Fruit fly (Drosophila melanogaster) whole organism, embryonic: ENCODE data around the gene CG18269.

Source experiments
- Antp ChIP-seq: fragments of 200-800 bp; sonication (Bioruptor generic); optimal IDR thresholded peaks from 3 replicates; lab custom pipeline; 2016; ENCODE audit warnings: missing biosample characterization, missing genetic modification characterization
- C15 ChIP-seq: fragments of 200-800 bp; sonication (Bioruptor generic); IDR thresholded peaks from 3 replicates; pipeline ENCODE4 v1.3.6; 2022; ENCODE audit warnings: missing biosample characterization, missing genetic modification characterization
- CG11696 ChIP-seq: fragments of 200-800 bp; sonication (Bioruptor generic); IDR thresholded peaks from 2 replicates; pipeline ENCODE4 v1.3.6; 2022; ENCODE audit warnings: missing biosample characterization, missing genetic modification characterization
- CG11723 ChIP-seq: fragments of 200-800 bp; sonication (Bioruptor generic); optimal IDR thresholded peaks from 2 replicates; lab custom pipeline; 2017; ENCODE audit warnings: missing biosample characterization, mild to moderate bottlenecking, missing genetic modification characterization
- CG13287 ChIP-seq: fragments of 200-800 bp; sonication (Bioruptor generic); IDR thresholded peaks from 2 replicates; pipeline ENCODE4 v1.3.6; 2022; ENCODE audit warnings: missing biosample characterization, missing genetic modification characterization; ENCODE audit not compliant: partially characterized antibody
- CG13424 ChIP-seq: fragments of 200-800 bp; sonication (Bioruptor generic); optimal IDR thresholded peaks from 2 replicates; lab custom pipeline; 2019; ENCODE audit warnings: missing biosample characterization, mild to moderate bottlenecking, missing genetic modification characterization, moderate library complexity
- CG14667 ChIP-seq: fragments of 200-800 bp; sonication (Bioruptor generic); IDR thresholded peaks from 2 replicates; pipeline ENCODE4 v1.3.6; 2022; ENCODE audit warnings: missing biosample characterization, missing genetic modification characterization
- CG14710 ChIP-seq: fragments of 200-800 bp; sonication (Bioruptor generic); optimal IDR thresholded peaks from 3 replicates; lab custom pipeline; 2019; ENCODE audit warnings: missing biosample characterization, mild to moderate bottlenecking, missing genetic modification characterization, moderate library complexity
- CG14965 ChIP-seq: fragments of 200-800 bp; sonication (Bioruptor generic); optimal IDR thresholded peaks from 2 replicates; lab custom pipeline; 2016; ENCODE audit warnings: missing biosample characterization, missing genetic modification characterization, borderline replicate concordance
- CG16813 ChIP-seq: fragments of 200-800 bp; sonication (Bioruptor generic); IDR thresholded peaks from 3 replicates; pipeline ENCODE4 v1.3.6; 2022; ENCODE audit warnings: missing biosample characterization, missing genetic modification characterization; ENCODE audit not compliant: partially characterized antibody
- CG16863 ChIP-seq: fragments of 200-800 bp; sonication (Bioruptor generic); optimal IDR thresholded peaks from 3 replicates; lab custom pipeline; 2016; ENCODE audit warnings: missing biosample characterization, missing genetic modification characterization
- CG17568 ChIP-seq: fragments of 200-800 bp; sonication (Bioruptor generic); optimal IDR thresholded peaks from 2 replicates; lab custom pipeline; 2018; ENCODE audit warnings: missing biosample characterization, mild to moderate bottlenecking, missing genetic modification characterization, moderate library complexity
- CG1792 ChIP-seq: fragments of 200-800 bp; sonication (Bioruptor generic); optimal IDR thresholded peaks from 2 replicates; lab custom pipeline; 2016; ENCODE audit warnings: missing biosample characterization, missing genetic modification characterization
- CG18011 ChIP-seq: fragments of 200-800 bp; sonication (Bioruptor generic); optimal IDR thresholded peaks from 2 replicates; lab custom pipeline; 2017; ENCODE audit warnings: missing biosample characterization, missing genetic modification characterization, mild to moderate bottlenecking, moderate library complexity, missing genotype
- CG18764 ChIP-seq: fragments of 200-800 bp; sonication (Bioruptor generic); optimal IDR thresholded peaks from 3 replicates; lab custom pipeline; 2016; ENCODE audit warnings: missing biosample characterization, missing genetic modification characterization
- CG4854 ChIP-seq: fragments of 200-800 bp; sonication (Bioruptor generic); optimal IDR thresholded peaks from 2 replicates; lab custom pipeline; 2016; ENCODE audit warnings: missing biosample characterization, missing genetic modification characterization, inconsistent platforms
- CG5180 ChIP-seq: fragments of 200-800 bp; sonication (Bioruptor generic); optimal IDR thresholded peaks from 3 replicates; lab custom pipeline; 2017; ENCODE audit warnings: missing biosample characterization, missing genetic modification characterization, mild to moderate bottlenecking, moderate library complexity, missing genetic modification reagents
- CG7987 ChIP-seq: fragments of 200-800 bp; sonication (Bioruptor generic); optimal IDR thresholded peaks from 2 replicates; lab custom pipeline; 2018; ENCODE audit warnings: missing biosample characterization, mild to moderate bottlenecking, missing genetic modification characterization, moderate library complexity
- CG8089 ChIP-seq: fragments of 200-800 bp; sonication (Bioruptor generic); optimal IDR thresholded peaks from 3 replicates; lab custom pipeline; 2016; ENCODE audit warnings: missing biosample characterization, missing genetic modification characterization
- Dad ChIP-seq: fragments of 200-800 bp; sonication (Bioruptor generic); optimal IDR thresholded peaks from 3 replicates; lab custom pipeline; 2016; ENCODE audit warnings: missing biosample characterization, missing genetic modification characterization
- E2f2 ChIP-seq: fragments of 200-800 bp; sonication (Bioruptor generic); IDR thresholded peaks from 2 replicates; pipeline ENCODE4 v1.3.6; 2022; ENCODE audit warnings: missing biosample characterization, missing genetic modification characterization
- HHEX ChIP-seq: fragments of 200-800 bp; sonication (Bioruptor generic); optimal IDR thresholded peaks from 3 replicates; lab custom pipeline; 2017; ENCODE audit warnings: missing biosample characterization, mild to moderate bottlenecking, missing genetic modification characterization, missing genetic modification reagents
- Hey ChIP-seq: fragments of 200-800 bp; sonication (Bioruptor generic); optimal IDR thresholded peaks from 3 replicates; lab custom pipeline; 2018; ENCODE audit warnings: missing biosample characterization, mild to moderate bottlenecking, missing genetic modification characterization
- Myb ChIP-seq: fragments of 200-800 bp; sonication (Bioruptor generic); optimal IDR thresholded peaks from 2 replicates; lab custom pipeline; 2016; ENCODE audit warnings: missing biosample characterization, missing genetic modification characterization
- Nf-YB ChIP-seq: fragments of 200-800 bp; sonication (Bioruptor generic); optimal IDR thresholded peaks from 3 replicates; lab custom pipeline; 2019; ENCODE audit warnings: missing biosample characterization, mild to moderate bottlenecking, missing genetic modification characterization, moderate library complexity
- Pdp1 ChIP-seq, 2 experiments: fragments of 200-800 bp; sonication (Bioruptor generic); optimal IDR thresholded peaks; 3 replicates each; lab custom pipeline; 2016; ENCODE audit warnings: missing biosample characterization in 2 of 2, missing genetic modification characterization in 2 of 2, mild to moderate bottlenecking in 1 of 2, moderate library complexity in 1 of 2
- Sry-β ChIP-seq: fragments of 200-800 bp; sonication (Bioruptor generic); optimal IDR thresholded peaks from 2 replicates; lab custom pipeline; 2018; ENCODE audit warnings: missing biosample characterization, mild to moderate bottlenecking, missing genetic modification characterization, moderate library complexity
- TFAM ChIP-seq: fragments of 200-800 bp; sonication (Bioruptor generic); optimal IDR thresholded peaks from 2 replicates; lab custom pipeline; 2017; ENCODE audit warnings: missing biosample characterization, missing genetic modification characterization, inconsistent platforms
- YL-1 ChIP-seq: fragments of 200-800 bp; sonication (Bioruptor generic); optimal IDR thresholded peaks from 3 replicates; lab custom pipeline; 2017; ENCODE audit warnings: missing biosample characterization, mild to moderate bottlenecking, missing genetic modification characterization
- az2 ChIP-seq: fragments of 200-800 bp; sonication (Bioruptor generic); optimal IDR thresholded peaks from 3 replicates; lab custom pipeline; 2016; ENCODE audit warnings: missing biosample characterization, missing genetic modification characterization
- dati ChIP-seq: fragments of 200-800 bp; sonication (Bioruptor generic); IDR thresholded peaks from 2 replicates; pipeline ENCODE4 v1.3.6; 2022; ENCODE audit warnings: missing biosample characterization, missing genetic modification characterization
- dmrt11E ChIP-seq: fragments of 200-800 bp; sonication (Bioruptor generic); optimal IDR thresholded peaks from 3 replicates; lab custom pipeline; 2018; ENCODE audit warnings: missing biosample characterization, mild to moderate bottlenecking, missing genetic modification characterization, moderate library complexity
- dmrt99B ChIP-seq: fragments of 200-800 bp; sonication (Bioruptor generic); optimal IDR thresholded peaks from 2 replicates; lab custom pipeline; 2018; ENCODE audit warnings: missing biosample characterization, mild to moderate bottlenecking, missing genetic modification characterization, moderate library complexity
- dysf ChIP-seq: fragments of 200-800 bp; sonication (Bioruptor generic); IDR thresholded peaks from 3 replicates; pipeline ENCODE4 v1.3.6; 2022; ENCODE audit warnings: missing biosample characterization, missing genetic modification characterization
- emc ChIP-seq: fragments of 200-800 bp; sonication (Bioruptor generic); optimal IDR thresholded peaks from 2 replicates; lab custom pipeline; 2016; ENCODE audit warnings: missing biosample characterization, missing genetic modification characterization
- gfzf ChIP-seq: fragments of 200-800 bp; sonication (Bioruptor generic); optimal IDR thresholded peaks from 2 replicates; lab custom pipeline; 2016; ENCODE audit warnings: missing biosample characterization, mild to moderate bottlenecking, missing genetic modification characterization, moderate library complexity
- gt ChIP-seq: fragments of 200-800 bp; sonication (Bioruptor generic); IDR thresholded peaks from 2 replicates; pipeline ENCODE4 v1.3.6; 2022; ENCODE audit warnings: missing biosample characterization, missing genetic modification characterization
- hbn ChIP-seq: fragments of 200-800 bp; sonication (Bioruptor generic); IDR thresholded peaks from 2 replicates; pipeline ENCODE4 v1.3.6; 2022; ENCODE audit warnings: missing biosample characterization, missing genetic modification characterization; ENCODE audit not compliant: partially characterized antibody
- ind ChIP-seq: fragments of 200-800 bp; sonication (Bioruptor generic); optimal IDR thresholded peaks from 3 replicates; lab custom pipeline; 2016; ENCODE audit warnings: missing biosample characterization, missing genetic modification characterization
- luna ChIP-seq: fragments of 200-800 bp; sonication (Bioruptor generic); optimal IDR thresholded peaks from 2 replicates; lab custom pipeline; 2016; ENCODE audit warnings: missing biosample characterization, missing genetic modification characterization
- pan ChIP-seq, 4 experiments: fragments of >200 bp in 3 of 4; fragments of 200-800 bp in 1 of 4; sonication (Bioruptor generic) in 1 of 4; optimal IDR thresholded peaks in 3 of 4; IDR thresholded peaks in 1 of 4; 2 replicates each; pipeline versions ENCODE4 v1.3.6 to Lab custom; 2017 to 2022; ENCODE audit warnings: missing biosample characterization in 2 of 4, missing genetic modification characterization in 2 of 4, mixed read lengths in 1 of 4
- pfk ChIP-seq: fragments of 200-800 bp; sonication (Bioruptor generic); optimal IDR thresholded peaks from 2 replicates; lab custom pipeline; 2018; ENCODE audit warnings: missing biosample characterization, mild to moderate bottlenecking, missing genetic modification characterization, moderate library complexity
- prd ChIP-seq, 3 experiments: fragments of >200 bp in 2 of 3; fragments of 200-800 bp in 1 of 3; sonication (Bioruptor generic) in 1 of 3; optimal IDR thresholded peaks in 2 of 3; IDR thresholded peaks in 1 of 3; 2 replicates in 2 of 3; 3 replicates in 1 of 3; pipeline versions ENCODE4 v1.3.6 to Lab custom; 2017 to 2022; ENCODE audit warnings: missing biosample characterization in 1 of 3, missing genetic modification characterization in 1 of 3
- run ChIP-seq: fragments of 200-800 bp; sonication (Bioruptor generic); optimal IDR thresholded peaks from 3 replicates; lab custom pipeline; 2018; ENCODE audit warnings: missing biosample characterization, mild to moderate bottlenecking, missing genetic modification characterization
- scrt ChIP-seq: fragments of 200-800 bp; sonication (Bioruptor generic); optimal IDR thresholded peaks from 2 replicates; lab custom pipeline; 2018; ENCODE audit warnings: missing biosample characterization, mild to moderate bottlenecking, missing genetic modification characterization, moderate library complexity
- sens ChIP-seq: fragments of 200-800 bp; sonication (Bioruptor generic); peaks from one replicate; lab custom pipeline; 2016; ENCODE audit warnings: missing biosample characterization, missing genetic modification characterization
- slp2 ChIP-seq: fragments of 200-800 bp; sonication (Bioruptor generic); optimal IDR thresholded peaks from 2 replicates; lab custom pipeline; 2016; ENCODE audit warnings: missing biosample characterization, missing genetic modification characterization
- twi ChIP-seq: fragments of 200-800 bp; optimal IDR thresholded peaks from 2 replicates; lab custom pipeline; 2019; ENCODE audit warnings: missing biosample characterization, mild to moderate bottlenecking, missing genetic modification characterization, moderate library complexity
- z ChIP-seq: fragments of 200-800 bp; sonication (Bioruptor generic); IDR thresholded peaks from 3 replicates; pipeline ENCODE4 v1.3.6; 2022; ENCODE audit warnings: missing biosample characterization, missing genetic modification characterization
- zen ChIP-seq: fragments of 200-800 bp; sonication (Bioruptor generic); optimal IDR thresholded peaks from 3 replicates; lab custom pipeline; 2018; ENCODE audit warnings: missing biosample characterization, mild to moderate bottlenecking, missing genetic modification characterization, moderate library complexity

Gene CG18269

dm6 chr2L:5532061-5532460 is 19.6 kb upstream of the CG18269 start, which contains the start of gene Coq6 (continued):
- TF ChIP-seq prd (optimal IDR thresholded peaks at IDR 0.05; lab: Kevin White, UChicago) (no peak), prd (GFP tag; IDR thresholded peaks at IDR 0.05; lab: Robert Waterston, UW) (no peak), Hey (tag; lab: Kevin White, UChicago) (no peak), CG17568 (GFP tag; lab: Kevin White, UChicago) (no peak), CG5180 (no peak), CG13287 (GFP tag; lab: Robert Waterston, UW) (peak; percentile 78), gt (no peak), Nf-YB (GFP tag; lab: Kevin White, UChicago) (no peak), CG11696 (no peak), pan (optimal IDR thresholded peaks at IDR 0.05; lab: Kevin White, UChicago) (no peak), pan (GFP tag; optimal IDR thresholded peaks at IDR 0.05 in 1 of 2, IDR thresholded peaks at IDR 0.05 in 1 of 2) (no peak), C15 (GFP tag; lab: Robert Waterston, UW) (no peak), TFAM (GFP tag; lab: Kevin White, UChicago) (no peak), run (tag; lab: Kevin White, UChicago) (no peak), CG14667 (GFP tag; lab: Robert Waterston, UW) (no peak), az2 (GFP tag; lab: Kevin White, UChicago) (no peak), dati (GFP tag; lab: Robert Waterston, UW) (no peak), pfk (GFP tag; lab: Kevin White, UChicago) (no peak), CG16863 (GFP tag; lab: Kevin White, UChicago) (no peak), dmrt11E (tag; lab: Kevin White, UChicago) (no peak), CG7987 (no peak), dmrt99B (tag; lab: Kevin White, UChicago) (no peak), YL-1 (GFP tag; lab: Kevin White, UChicago) (peak; percentile 19), CG11723 (GFP tag; lab: Kevin White, UChicago) (no peak), CG16813 (GFP tag; lab: Robert Waterston, UW) (peak; percentile 51; the same call in 2 of the 3 replicates), hbn (GFP tag; lab: Robert Waterston, UW) (peak; percentile 54), gfzf (peak; percentile 0), ind (GFP tag; lab: Kevin White, UChicago) (no peak), CG18011 (GFP tag; lab: Kevin White, UChicago) (no peak), Sry-β (GFP tag; lab: Kevin White, UChicago) (no peak), z (GFP tag; lab: Robert Waterston, UW) (no peak), Antp (GFP tag; lab: Kevin White, UChicago) (no peak), luna (no peak), CG14965 (no peak), CG8089 (GFP tag; lab: Kevin White, UChicago) (no peak), Myb (GFP tag; lab: Kevin White, UChicago) (peak; percentile 85), slp2 (no peak), emc (GFP tag; lab: Kevin White, UChicago) (no peak), sens (peak; percentile 76), scrt (GFP tag; lab: Kevin White, UChicago) (no peak), Pdp1 (GFP tag; optimal IDR thresholded peaks at IDR 0.05; lab: Kevin White, UChicago) (peak in 1 of 2 experiments; percentile 58), CG18764 (GFP tag; lab: Kevin White, UChicago) (no peak), E2f2 (GFP tag; lab: Robert Waterston, UW) (peak; percentile 74), CG1792 (GFP tag; lab: Kevin White, UChicago) (no peak), dysf (GFP tag; lab: Robert Waterston, UW) (no peak), CG13424 (tag; lab: Kevin White, UChicago) (no peak), zen (no peak), HHEX (GFP tag; lab: Kevin White, UChicago) (no peak), CG14710 (peak; percentile 39), Dad (GFP tag; lab: Kevin White, UChicago) (no peak), CG4854 (GFP tag; lab: Kevin White, UChicago) (no peak), twi (no peak)
